Fruit fly (Drosophila melanogaster): Measurements from ENCODE around the gene CG34175.

The CG34175 gene

DNA sequence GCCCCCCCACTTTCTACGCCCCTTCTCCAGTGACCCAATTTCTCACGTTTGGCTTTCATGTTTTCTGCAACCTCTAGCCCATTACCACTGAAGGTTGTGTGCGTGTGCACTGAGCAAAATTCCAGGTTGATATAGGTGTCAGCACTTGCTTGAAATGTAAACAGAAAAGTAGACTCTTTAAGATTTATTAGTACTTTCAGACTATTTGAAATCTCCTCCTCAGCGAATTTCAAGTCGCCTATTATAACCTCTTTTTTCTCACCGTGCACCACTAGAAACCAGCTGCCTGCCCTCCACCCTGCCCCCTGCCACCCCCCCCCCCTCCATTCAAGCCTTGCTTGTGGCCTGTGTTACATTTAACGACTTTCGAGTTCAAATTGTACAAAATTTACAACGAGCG is 37.3 kb downstream of the CG34175 start:
- TF ChIP-seq CG9948 (tag; optimal IDR thresholded peaks at IDR 0.05): peak; percentile 7
- TF ChIP-seq rn (GFP tag; IDR thresholded peaks at IDR 0.05): no peak
- TF ChIP-seq gl (tag; optimal IDR thresholded peaks at IDR 0.05): no peak
- TF ChIP-seq CG32121 (GFP tag; IDR thresholded peaks at IDR 0.05): peak; percentile 64; the same call in 1 of the 2 replicates
- TF ChIP-seq CG17806 (tag; optimal IDR thresholded peaks at IDR 0.05): no peak
- TF ChIP-seq CG8159 (tag; optimal IDR thresholded peaks at IDR 0.05): no peak
- no peak for TF ChIP-seq D1 (tag; optimal IDR thresholded peaks at IDR 0.05)
- peak; percentile 3 for TF ChIP-seq CG8301 (tag; optimal IDR thresholded peaks at IDR 0.05)
- TF ChIP-seq CG14655 (GFP tag; optimal IDR thresholded peaks at IDR 0.05): peak; percentile 17
- TF ChIP-seq CG10348 (GFP tag; IDR thresholded peaks at IDR 0.05): no peak
- TF ChIP-seq fd96Ca (GFP tag; IDR thresholded peaks at IDR 0.05): peak; percentile 65; the same call in 2 of the 3 replicates
- TF ChIP-seq CG4496 (GFP tag; IDR thresholded peaks at IDR 0.05): peak; percentile 72; the same call in 2 of the 3 replicates
- no peak for TF ChIP-seq CG13204 (GFP tag; optimal IDR thresholded peaks at IDR 0.05)
- no peak for TF ChIP-seq EcR (GFP tag; optimal IDR thresholded peaks at IDR 0.05)
- TF ChIP-seq Ets98B (GFP tag; IDR thresholded peaks at IDR 0.05): peak; percentile 56
- no peak for TF ChIP-seq Pif1A (GFP tag; optimal IDR thresholded peaks at IDR 0.05)
- TF ChIP-seq CG12605 (GFP tag; IDR thresholded peaks at IDR 0.05): no peak

DNA sequence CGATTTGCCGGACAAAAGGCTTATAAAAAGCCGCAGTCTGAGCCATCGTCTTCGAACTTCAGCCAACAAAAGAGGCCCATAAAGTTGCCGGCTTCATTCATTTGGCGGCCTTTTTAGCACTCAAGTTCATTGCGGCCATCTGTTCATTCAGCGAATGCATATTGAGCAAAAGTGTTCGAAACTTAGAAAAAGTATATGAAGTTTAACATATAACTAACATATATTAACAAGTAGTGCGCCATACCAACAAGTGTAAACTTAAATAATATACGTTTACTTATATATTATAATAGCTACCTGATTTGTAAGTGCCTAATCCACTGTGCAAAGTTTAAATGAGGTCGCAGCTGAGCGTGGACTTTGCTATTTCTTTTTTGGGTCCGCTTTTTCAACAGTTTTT is 38.5 kb downstream of the CG34175 start:
- TF ChIP-seq rn (GFP tag; IDR thresholded peaks at IDR 0.05): 0 out of 2 replicates have a peak, but pooled peaks have one; percentile 20
- peak; percentile 25 for TF ChIP-seq CG9948 (tag; optimal IDR thresholded peaks at IDR 0.05)
- no peak for TF ChIP-seq gl (tag; optimal IDR thresholded peaks at IDR 0.05)
- peak; percentile 13; the same call in 1 of the 2 replicates for TF ChIP-seq CG32121 (GFP tag; IDR thresholded peaks at IDR 0.05)
- TF ChIP-seq fd96Ca (GFP tag; IDR thresholded peaks at IDR 0.05): no peak
- no peak for TF ChIP-seq EcR (GFP tag; optimal IDR thresholded peaks at IDR 0.05)
- no peak for TF ChIP-seq D1 (tag; optimal IDR thresholded peaks at IDR 0.05)
- no peak for TF ChIP-seq CG34367 (tag; optimal IDR thresholded peaks at IDR 0.05)
- TF ChIP-seq Pif1A (GFP tag; optimal IDR thresholded peaks at IDR 0.05): peak; percentile 30
- TF ChIP-seq CG10348 (GFP tag; IDR thresholded peaks at IDR 0.05): no peak
- TF ChIP-seq CG8301 (tag; optimal IDR thresholded peaks at IDR 0.05): peak; percentile 22
- no peak for TF ChIP-seq CG17806 (tag; optimal IDR thresholded peaks at IDR 0.05)
- TF ChIP-seq Ets98B (GFP tag; IDR thresholded peaks at IDR 0.05): no peak; the same call in 1 of the 2 replicates
- no peak for TF ChIP-seq Pif1B (GFP tag; optimal IDR thresholded peaks at IDR 0.05)
- TF ChIP-seq CG13204 (GFP tag; optimal IDR thresholded peaks at IDR 0.05): no peak
- peak; percentile 24 for TF ChIP-seq CG14655 (GFP tag; optimal IDR thresholded peaks at IDR 0.05)
- TF ChIP-seq Snoo (tag; optimal IDR thresholded peaks at IDR 0.05): no peak
- TF ChIP-seq CG12605 (GFP tag; IDR thresholded peaks at IDR 0.05): peak; percentile 47
- TF ChIP-seq CG4496 (GFP tag; IDR thresholded peaks at IDR 0.05): peak; percentile 39; the same call in 2 of the 3 replicates
- no peak for TF ChIP-seq CG8159 (tag; optimal IDR thresholded peaks at IDR 0.05)
- no peak for TF ChIP-seq CG15710 (tag; optimal IDR thresholded peaks at IDR 0.05)

DNA sequence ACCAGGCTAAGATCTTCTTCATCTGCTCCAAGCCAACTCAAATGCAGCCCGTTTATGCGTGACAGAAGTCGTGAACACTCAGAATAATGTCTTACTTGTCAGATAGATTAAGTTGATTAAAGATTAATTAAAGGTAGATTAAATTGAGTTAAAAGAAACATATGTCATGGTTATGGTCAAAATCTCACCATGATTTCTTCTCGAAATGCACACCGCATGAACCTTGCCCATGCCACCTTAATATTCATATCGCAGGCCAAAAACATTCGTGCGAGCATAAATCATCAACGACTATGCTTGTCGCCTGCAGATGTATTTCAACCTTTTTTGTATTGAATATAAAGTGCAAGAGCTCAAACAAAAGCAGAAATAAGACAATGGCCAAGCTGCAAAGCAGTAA is 39.2 kb downstream of the CG34175 start:
- peak; percentile 73 for TF ChIP-seq CG13204 (GFP tag; optimal IDR thresholded peaks at IDR 0.05)
- peak; percentile 76 for TF ChIP-seq Pif1A (GFP tag; optimal IDR thresholded peaks at IDR 0.05)
- TF ChIP-seq Pif1B (GFP tag; optimal IDR thresholded peaks at IDR 0.05): peak; percentile 78
- peak; percentile 91 for TF ChIP-seq CG4496 (GFP tag; IDR thresholded peaks at IDR 0.05)
- TF ChIP-seq CG32121 (GFP tag; IDR thresholded peaks at IDR 0.05): peak; percentile 87
- TF ChIP-seq Snoo (tag; optimal IDR thresholded peaks at IDR 0.05): peak; percentile 74
- peak; percentile 66 for TF ChIP-seq CG17806 (tag; optimal IDR thresholded peaks at IDR 0.05)
- TF ChIP-seq Ets98B (GFP tag; IDR thresholded peaks at IDR 0.05): peak; percentile 88
- peak; percentile 88 for TF ChIP-seq CG14655 (GFP tag; optimal IDR thresholded peaks at IDR 0.05)
- peak; percentile 64 for TF ChIP-seq CG8159 (tag; optimal IDR thresholded peaks at IDR 0.05)
- TF ChIP-seq gl (tag; optimal IDR thresholded peaks at IDR 0.05): peak; percentile 46
- peak; percentile 90 for TF ChIP-seq fd96Ca (GFP tag; IDR thresholded peaks at IDR 0.05)
- peak; percentile 37; the same call in 1 of the 2 replicates for TF ChIP-seq rn (GFP tag; IDR thresholded peaks at IDR 0.05)
- TF ChIP-seq CG34367 (tag; optimal IDR thresholded peaks at IDR 0.05): peak; percentile 61
- peak; percentile 80 for TF ChIP-seq CG9948 (tag; optimal IDR thresholded peaks at IDR 0.05)
- TF ChIP-seq CG15710 (tag; optimal IDR thresholded peaks at IDR 0.05): peak; percentile 88
- TF ChIP-seq D1 (tag; optimal IDR thresholded peaks at IDR 0.05): no peak
- TF ChIP-seq EcR (GFP tag; optimal IDR thresholded peaks at IDR 0.05): no peak
- TF ChIP-seq CG8301 (tag; optimal IDR thresholded peaks at IDR 0.05): peak; percentile 89
- TF ChIP-seq CG10348 (GFP tag; IDR thresholded peaks at IDR 0.05): no peak
- TF ChIP-seq CG12605 (GFP tag; IDR thresholded peaks at IDR 0.05): peak; percentile 94

DNA sequence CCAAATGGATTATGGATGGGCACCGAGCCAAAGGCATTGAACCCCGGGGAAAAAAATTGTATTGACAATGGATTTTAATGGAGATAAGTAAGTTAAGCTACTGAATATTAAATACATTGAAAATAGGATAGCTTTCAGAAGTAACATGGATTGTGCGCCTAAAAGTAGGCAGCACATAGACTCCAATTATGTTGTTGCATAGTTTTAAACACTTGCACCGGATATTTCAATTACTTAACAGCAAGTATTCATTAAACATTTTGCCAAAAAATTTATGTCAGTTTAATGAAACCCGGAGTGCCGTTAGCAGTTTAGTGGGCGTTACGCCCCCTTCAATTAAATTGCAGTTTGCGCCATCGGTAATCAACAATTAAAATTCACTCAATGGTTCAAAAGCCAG is 40.3 kb downstream of the CG34175 start:
- TF ChIP-seq CG12605 (GFP tag; IDR thresholded peaks at IDR 0.05): no peak
- TF ChIP-seq Pif1A (GFP tag; optimal IDR thresholded peaks at IDR 0.05): no peak
- TF ChIP-seq EcR (GFP tag; optimal IDR thresholded peaks at IDR 0.05): no peak

DNA sequence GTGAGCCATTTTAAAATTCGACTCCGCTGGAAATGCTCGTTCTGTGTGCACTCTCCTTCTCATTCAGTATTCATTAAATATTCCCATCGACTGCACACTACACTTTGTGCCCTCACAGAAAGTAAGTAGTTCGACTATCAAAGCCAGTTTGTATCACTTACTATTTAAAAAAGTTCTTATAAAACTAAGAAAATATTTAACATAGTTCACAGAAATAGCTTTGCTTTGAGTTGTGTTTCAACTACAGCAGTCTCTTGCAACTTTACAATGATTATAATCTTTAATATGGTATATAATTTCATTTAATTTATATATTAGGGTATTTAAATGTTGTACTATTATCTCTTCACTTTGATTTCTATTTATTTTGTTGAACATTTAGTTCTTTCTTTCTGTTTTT is 41.7 kb downstream of the CG34175 start:
- TF ChIP-seq CG14655 (GFP tag; optimal IDR thresholded peaks at IDR 0.05): peak; percentile 21
- TF ChIP-seq Snoo (tag; optimal IDR thresholded peaks at IDR 0.05): no peak

DNA sequence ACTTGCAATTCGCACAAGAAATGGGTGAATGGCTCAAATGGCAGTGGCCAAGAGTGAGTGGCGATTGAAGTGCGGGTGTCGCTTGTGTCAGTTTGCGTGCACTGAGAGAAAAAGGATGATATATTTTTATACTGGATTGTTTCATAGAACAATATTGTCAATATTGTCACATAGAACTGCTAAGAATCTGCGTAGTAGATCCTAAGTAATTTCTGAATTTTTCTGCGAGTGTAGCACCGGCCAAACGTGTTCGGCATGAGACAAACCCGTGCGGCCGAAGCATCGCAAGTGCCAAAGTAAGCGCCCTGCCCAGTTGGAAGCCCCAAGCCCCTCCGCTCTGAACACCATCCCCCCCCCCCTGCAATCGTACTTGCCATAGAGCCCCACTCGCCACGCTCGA is 42.5 kb downstream of the CG34175 start:
- peak; percentile 60 for TF ChIP-seq CG15710 (tag; optimal IDR thresholded peaks at IDR 0.05)
- TF ChIP-seq CG10348 (GFP tag; IDR thresholded peaks at IDR 0.05): peak; percentile 24; the same call in 1 of the 2 replicates
- TF ChIP-seq Ets98B (GFP tag; IDR thresholded peaks at IDR 0.05): peak; percentile 92
- peak; percentile 82 for TF ChIP-seq CG12605 (GFP tag; IDR thresholded peaks at IDR 0.05)
- TF ChIP-seq CG17806 (tag; optimal IDR thresholded peaks at IDR 0.05): peak; percentile 63
- peak; percentile 90 for TF ChIP-seq CG4496 (GFP tag; IDR thresholded peaks at IDR 0.05)
- peak; percentile 80 for TF ChIP-seq CG14655 (GFP tag; optimal IDR thresholded peaks at IDR 0.05)
- TF ChIP-seq gl (tag; optimal IDR thresholded peaks at IDR 0.05): peak; percentile 60
- peak; percentile 93 for TF ChIP-seq fd96Ca (GFP tag; IDR thresholded peaks at IDR 0.05)
- TF ChIP-seq D1 (tag; optimal IDR thresholded peaks at IDR 0.05): no peak
- TF ChIP-seq EcR (GFP tag; optimal IDR thresholded peaks at IDR 0.05): no peak
- TF ChIP-seq CG8159 (tag; optimal IDR thresholded peaks at IDR 0.05): peak; percentile 62
- TF ChIP-seq CG8301 (tag; optimal IDR thresholded peaks at IDR 0.05): peak; percentile 76
- TF ChIP-seq CG32121 (GFP tag; IDR thresholded peaks at IDR 0.05): peak; percentile 92
- TF ChIP-seq Pif1B (GFP tag; optimal IDR thresholded peaks at IDR 0.05): no peak
- TF ChIP-seq CG9948 (tag; optimal IDR thresholded peaks at IDR 0.05): peak; percentile 52
- peak; percentile 83 for TF ChIP-seq rn (GFP tag; IDR thresholded peaks at IDR 0.05)
- TF ChIP-seq Pif1A (GFP tag; optimal IDR thresholded peaks at IDR 0.05): no peak
- no peak for TF ChIP-seq CG34367 (tag; optimal IDR thresholded peaks at IDR 0.05)
- no peak for TF ChIP-seq Snoo (tag; optimal IDR thresholded peaks at IDR 0.05)
- peak; percentile 25 for TF ChIP-seq CG13204 (GFP tag; optimal IDR thresholded peaks at IDR 0.05)
